Worm (Caenorhabditis elegans) whole organism, early embryonic: ENCODE data around the gene flap-1.

Source experiments
- B0310.2 ChIP-seq: sonication (generic microtip); optimal IDR thresholded peaks from 2 replicates; lab custom pipeline; 2016; ENCODE audit warnings: mild to moderate bottlenecking, missing genetic modification characterization, missing compliant biosample characterization
- F13C5.2 ChIP-seq: sonication (generic microtip); optimal IDR thresholded peaks from 2 replicates; lab custom pipeline; 2017; ENCODE audit warnings: mild to moderate bottlenecking, missing genetic modification characterization, inconsistent platforms, missing compliant biosample characterization
- aly-1 ChIP-seq: sonication (generic microtip); optimal IDR thresholded peaks from 2 replicates; lab custom pipeline; 2016; ENCODE audit warnings: missing genetic modification characterization, missing compliant biosample characterization
- ama-1 ChIP-seq: fragments of 150-350 bp; optimal IDR thresholded peaks from 2 replicates; lab custom pipeline; 2014
- ceh-13 ChIP-seq: fragments of 200-800 bp; sonication (Bioruptor generic); optimal IDR thresholded peaks from 2 replicates; lab custom pipeline; 2018; ENCODE audit warnings: mild to moderate bottlenecking, missing genetic modification characterization, missing compliant biosample characterization
- ceh-36 ChIP-seq: sonication (generic microtip); optimal IDR thresholded peaks from 2 replicates; lab custom pipeline; 2016; ENCODE audit warnings: missing genetic modification characterization, inconsistent platforms, missing compliant biosample characterization
- ets-7 ChIP-seq: sonication (generic microtip); optimal IDR thresholded peaks from 2 replicates; lab custom pipeline; 2016; ENCODE audit warnings: missing genotype, missing genetic modification characterization, missing compliant biosample characterization
- flt-1 ChIP-seq: fragments of 200-800 bp; sonication (Bioruptor generic); IDR thresholded peaks from 2 replicates; pipeline ENCODE4 v1.3.6; 2022; ENCODE audit warnings: missing genetic modification characterization, missing compliant biosample characterization
- hmbx-1 ChIP-seq: sonication (generic microtip); optimal IDR thresholded peaks from 2 replicates; lab custom pipeline; 2016; ENCODE audit warnings: mild to moderate bottlenecking, missing genetic modification characterization, missing compliant biosample characterization
- hmg-4 ChIP-seq: fragments of 200-800 bp; sonication (Bioruptor generic); optimal IDR thresholded peaks from 2 replicates; lab custom pipeline; 2018; ENCODE audit warnings: mild to moderate bottlenecking, missing genetic modification characterization, missing compliant biosample characterization
- hnd-1 ChIP-seq: sonication (generic microtip); optimal IDR thresholded peaks from 2 replicates; lab custom pipeline; 2016; ENCODE audit warnings: missing genetic modification characterization, missing compliant biosample characterization
- pes-1 ChIP-seq: fragments of 200-800 bp; sonication (Bioruptor generic); IDR thresholded peaks from 2 replicates; pipeline ENCODE4 v1.3.6; 2022; ENCODE audit warnings: missing genetic modification reagents, missing genetic modification characterization, missing compliant biosample characterization
- scrt-1 ChIP-seq: fragments of 200-800 bp; sonication (Bioruptor generic); IDR thresholded peaks from 2 replicates; pipeline ENCODE4 v1.3.6; 2022; ENCODE audit warnings: missing genetic modification characterization, missing compliant biosample characterization
- sea-1 ChIP-seq: fragments of 200-800 bp; sonication (Bioruptor generic); conservative IDR thresholded peaks from 2 replicates; pipeline ENCODE4 v1.3.6; 2022; ENCODE audit warnings: missing genetic modification characterization, missing compliant biosample characterization
- tbx-11 ChIP-seq: fragments of 200-800 bp; sonication (Bioruptor generic); IDR thresholded peaks from 2 replicates; pipeline ENCODE4 v1.3.6; 2022; ENCODE audit warnings: missing genetic modification characterization, missing compliant biosample characterization
- tbx-37 ChIP-seq: fragments of 200-800 bp; sonication (Bioruptor generic); conservative IDR thresholded peaks from 2 replicates; pipeline ENCODE4 v1.3.6; 2022; ENCODE audit warnings: missing genetic modification reagents, missing genetic modification characterization, missing compliant biosample characterization
- tra-4 ChIP-seq: sonication (generic microtip); optimal IDR thresholded peaks from 2 replicates; lab custom pipeline; 2017; ENCODE audit warnings: missing genetic modification characterization, missing compliant biosample characterization

The flap-1 gene

ce11 chrIII:6888497-6888896, 40.1 kb downstream of the flap-1 start:
- no peak for TF ChIP-seq aly-1 (tag; lab: Kevin White, UChicago)
- peak; percentile 58; the same call in 1 of the 2 replicates for TF ChIP-seq sea-1 (GFP tag; lab: Robert Waterston, UW)
- TF ChIP-seq ama-1 (lab: Kevin White, UChicago) = no peak
- TF ChIP-seq ceh-13 = no peak
- no peak for TF ChIP-seq ets-7 (tag; lab: Kevin White, UChicago)
- TF ChIP-seq hnd-1 (tag; lab: Kevin White, UChicago) = no peak
- TF ChIP-seq tbx-11 (GFP tag; lab: Robert Waterston, UW) = 0 out of 2 replicates have a peak, but pooled peaks have one; percentile 49
- no peak for TF ChIP-seq hmbx-1 (tag; lab: Kevin White, UChicago)
- no peak for TF ChIP-seq tra-4 (tag; lab: Kevin White, UChicago)
- peak; percentile 36; the same call in 1 of the 2 replicates for TF ChIP-seq tbx-37 (GFP tag; lab: Robert Waterston, UW)
- TF ChIP-seq ceh-36 (tag; lab: Kevin White, UChicago) = no peak
- TF ChIP-seq B0310.2 (tag; lab: Kevin White, UChicago) = no peak
- TF ChIP-seq scrt-1 (GFP tag; lab: Robert Waterston, UW) = peak; percentile 55; the same call in 1 of the 2 replicates
- peak; percentile 43; the same call in 1 of the 2 replicates for TF ChIP-seq pes-1 (GFP tag; lab: Robert Waterston, UW)
- TF ChIP-seq F13C5.2 (tag; lab: Kevin White, UChicago) = no peak
- TF ChIP-seq flt-1 (GFP tag; lab: Robert Waterston, UW) = 0 out of 2 replicates have a peak, but pooled peaks have one; percentile 28
- no peak for TF ChIP-seq hmg-4

- TF ChIP-seq hmg-4 = peak; percentile 84
- TF ChIP-seq sea-1 (GFP tag; lab: Robert Waterston, UW) = peak; percentile 84
- peak; percentile 90 for TF ChIP-seq pes-1 (GFP tag; lab: Robert Waterston, UW)
- TF ChIP-seq flt-1 (GFP tag; lab: Robert Waterston, UW) = peak; percentile 87
- peak; percentile 53 for TF ChIP-seq ets-7 (tag; lab: Kevin White, UChicago)
- peak; percentile 87 for TF ChIP-seq F13C5.2 (tag; lab: Kevin White, UChicago)
- TF ChIP-seq hmbx-1 (tag; lab: Kevin White, UChicago) = peak; percentile 10
- TF ChIP-seq tra-4 (tag; lab: Kevin White, UChicago) = no peak
- peak; percentile 81 for TF ChIP-seq ceh-36 (tag; lab: Kevin White, UChicago)
- TF ChIP-seq ama-1 (lab: Kevin White, UChicago) = no peak
- peak; percentile 81 for TF ChIP-seq tbx-11 (GFP tag; lab: Robert Waterston, UW)
- TF ChIP-seq ceh-13 = peak; percentile 67
- peak; percentile 82 for TF ChIP-seq aly-1 (tag; lab: Kevin White, UChicago)
- TF ChIP-seq scrt-1 (GFP tag; lab: Robert Waterston, UW) = peak; percentile 86
- peak; percentile 74 for TF ChIP-seq tbx-37 (GFP tag; lab: Robert Waterston, UW)
- TF ChIP-seq hnd-1 (tag; lab: Kevin White, UChicago) = peak; percentile 74
- peak; percentile 73 for TF ChIP-seq B0310.2 (tag; lab: Kevin White, UChicago)
Measured at ce11 chrIII:6887574-6887973, 41.1 kb downstream of the flap-1 start.

- no peak for TF ChIP-seq ceh-13
- no peak for TF ChIP-seq hmbx-1 (tag; lab: Kevin White, UChicago)
- TF ChIP-seq ets-7 (tag; lab: Kevin White, UChicago) = no peak
- TF ChIP-seq hmg-4 = no peak
- TF ChIP-seq tbx-11 (GFP tag; lab: Robert Waterston, UW) = no peak
- TF ChIP-seq pes-1 (GFP tag; lab: Robert Waterston, UW) = no peak
- TF ChIP-seq tra-4 (tag; lab: Kevin White, UChicago) = no peak
- TF ChIP-seq hnd-1 (tag; lab: Kevin White, UChicago) = no peak
- TF ChIP-seq B0310.2 (tag; lab: Kevin White, UChicago) = no peak
- TF ChIP-seq ama-1 (lab: Kevin White, UChicago) = no peak
Measured at ce11 chrIII:6885889-6886288, 42.7 kb downstream of the flap-1 start.

ce11 chrIII:6884203-6884602, 44.4 kb downstream of the flap-1 start, which contains the start of gene med-2:
TSS of gene med-2 (plus strand) at chrIII:6884503.
- no peak for TF ChIP-seq F13C5.2 (tag; lab: Kevin White, UChicago)
- no peak for TF ChIP-seq scrt-1 (GFP tag; lab: Robert Waterston, UW)

ce11 chrIII:6881745-6882144, 46.9 kb downstream of the flap-1 start:
- TF ChIP-seq sea-1 (GFP tag; lab: Robert Waterston, UW) (no peak), aly-1 (tag; lab: Kevin White, UChicago) (no peak), pes-1 (GFP tag; lab: Robert Waterston, UW) (no peak), ceh-36 (tag; lab: Kevin White, UChicago) (no peak), tbx-11 (GFP tag; lab: Robert Waterston, UW) (no peak), ets-7 (tag; lab: Kevin White, UChicago) (no peak), scrt-1 (GFP tag; lab: Robert Waterston, UW) (no peak), ama-1 (lab: Kevin White, UChicago) (no peak), B0310.2 (tag; lab: Kevin White, UChicago) (no peak), flt-1 (GFP tag; lab: Robert Waterston, UW) (no peak), hmbx-1 (tag; lab: Kevin White, UChicago) (no peak), F13C5.2 (tag; lab: Kevin White, UChicago) (no peak), ceh-13 (no peak), tra-4 (tag; lab: Kevin White, UChicago) (no peak), hnd-1 (tag; lab: Kevin White, UChicago) (no peak), hmg-4 (no peak), tbx-37 (GFP tag; lab: Robert Waterston, UW) (no peak)

DNA sequence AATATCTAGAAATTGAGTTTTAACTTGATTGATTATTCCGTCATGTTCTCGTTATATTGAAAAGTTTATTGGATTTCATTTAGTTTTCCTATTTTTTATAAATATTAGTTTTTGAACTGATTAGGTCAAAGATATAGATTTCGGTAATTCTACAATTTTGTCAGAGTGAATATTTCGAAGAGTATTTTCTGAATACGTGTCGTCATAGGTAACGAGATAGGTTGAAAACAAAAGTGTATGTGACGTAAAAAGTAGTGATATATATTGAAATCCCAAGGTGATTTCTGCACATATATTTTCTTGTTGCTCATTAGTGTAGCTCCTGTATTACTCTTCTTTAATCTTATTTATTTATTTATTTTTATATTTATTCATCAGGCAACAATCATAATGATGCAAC, 47.8 kb downstream of the flap-1 start, which contains the start of gene K04C2.7:
Gene K04C2.7, plus strand, starts transcription at position 301 of the 400 bp plus-strand sequence.
- no peak for TF ChIP-seq aly-1 (tag; lab: Kevin White, UChicago)
- TF ChIP-seq hmg-4 = no peak
- TF ChIP-seq tbx-37 (GFP tag; lab: Robert Waterston, UW) = no peak
- no peak for TF ChIP-seq ceh-13
